Fruit fly (Drosophila melanogaster): ENCODE results near the gene Cpr64Ad.

dm6 chr3L:4215079-4215478, at the start of gene Cpr64Ad:
- TF ChIP-seq CG33017 (tag; optimal IDR thresholded peaks at IDR 0.05) = no peak
- TF ChIP-seq Mnt (GFP tag; optimal IDR thresholded peaks at IDR 0.05) = no peak
- no peak for TF ChIP-seq CG12768 (GFP tag; optimal IDR thresholded peaks at IDR 0.05)
- no peak for TF ChIP-seq bab1 (GFP tag; optimal IDR thresholded peaks at IDR 0.05)
- no peak for TF ChIP-seq pad (GFP tag; optimal IDR thresholded peaks at IDR 0.05)
- no peak for TF ChIP-seq ovo (GFP tag; optimal IDR thresholded peaks at IDR 0.05)
- TF ChIP-seq CG11617 (GFP tag; optimal IDR thresholded peaks at IDR 0.05) = no peak
- TF ChIP-seq kay (GFP tag; ENCODE audit: borderline replicate concordance) = no peak
- no peak for TF ChIP-seq Clk (GFP tag; optimal IDR thresholded peaks at IDR 0.05)
- no peak for TF ChIP-seq cnc (optimal IDR thresholded peaks at IDR 0.05)
- TF ChIP-seq CG14711 (tag; optimal IDR thresholded peaks at IDR 0.05) = no peak
- no peak for TF ChIP-seq CG5204 (GFP tag; optimal IDR thresholded peaks at IDR 0.05)
